Worm (Caenorhabditis elegans) whole organism, L1 larva: ENCODE data around the gene lgc-27.

Source experiments
- C16A3.4 ChIP-seq: fragments of 150-350 bp; optimal IDR thresholded peaks from 2 replicates; lab custom pipeline; 2014; ENCODE audit warnings: missing biosample characterization, missing genetic modification characterization
- F16B12.6 ChIP-seq: fragments of 150-350 bp; optimal IDR thresholded peaks from 2 replicates; lab custom pipeline; 2014; ENCODE audit warnings: missing biosample characterization, missing genetic modification characterization
- aly-2 ChIP-seq: fragments of 150-350 bp; optimal IDR thresholded peaks from 2 replicates; lab custom pipeline; 2014; ENCODE audit warnings: missing biosample characterization, missing genetic modification characterization
- ama-1 ChIP-seq: fragments of 150-350 bp; optimal IDR thresholded peaks from 2 replicates; lab custom pipeline; 2014
- ceh-63 ChIP-seq: fragments of 200-800 bp; sonication (Bioruptor generic); optimal IDR thresholded peaks from 2 replicates; lab custom pipeline; 2018; ENCODE audit warnings: mild to moderate bottlenecking, missing genetic modification characterization, missing compliant biosample characterization
- ceh-88 ChIP-seq: fragments of 200-800 bp; sonication (Bioruptor generic); IDR thresholded peaks from 2 replicates; pipeline ENCODE4 v1.3.6; 2022; ENCODE audit warnings: missing genetic modification characterization, missing compliant biosample characterization
- ces-1 ChIP-seq: fragments of 150-350 bp; optimal IDR thresholded peaks from 2 replicates; lab custom pipeline; 2014; ENCODE audit warnings: missing biosample characterization, missing genetic modification reagents, missing genetic modification characterization
- dsc-1 ChIP-seq: sonication (generic microtip); optimal IDR thresholded peaks from 2 replicates; lab custom pipeline; 2016; ENCODE audit warnings: mild to moderate bottlenecking, missing genetic modification characterization, missing compliant biosample characterization
- efl-1 ChIP-seq, 4 experiments: fragments of 150-350 bp; optimal IDR thresholded peaks in 3 of 4; peaks in 1 of 4; 1 replicate in 1 of 4; 2 replicates in 3 of 4; lab custom pipeline; 2014; ENCODE audit warnings: missing biosample characterization in 2 of 4, missing genetic modification characterization in 2 of 4, missing genetic modification reagents in 2 of 4
- egl-13 ChIP-seq: sonication (generic microtip); optimal IDR thresholded peaks from 2 replicates; lab custom pipeline; 2016; ENCODE audit warnings: missing genotype, missing genetic modification reagents, missing genetic modification characterization, missing compliant biosample characterization
- egl-27 ChIP-seq, 2 experiments: fragments of 150-350 bp in 1 of 2; sonication (generic microtip); optimal IDR thresholded peaks; 3 replicates each; lab custom pipeline; 2017 to 2018; ENCODE audit warnings: missing biosample characterization in 2 of 2, missing genetic modification characterization in 2 of 2, missing genetic modification reagents in 2 of 2
- elt-3 ChIP-seq, 6 experiments: fragments of 150-350 bp in 1 of 6; sonication (generic microtip); optimal IDR thresholded peaks; 2 replicates each; lab custom pipeline; 2017 to 2018; ENCODE audit warnings: missing biosample characterization in 6 of 6, missing genetic modification characterization in 6 of 6, inconsistent platforms in 1 of 6
- ets-5 ChIP-seq: fragments of 200-800 bp; sonication (Bioruptor generic); IDR thresholded peaks from 2 replicates; pipeline ENCODE4 v1.3.6; 2022; ENCODE audit warnings: missing genetic modification characterization, missing compliant biosample characterization
- fkh-10 ChIP-seq: sonication (generic microtip); optimal IDR thresholded peaks from 2 replicates; lab custom pipeline; 2017; ENCODE audit warnings: missing biosample characterization, missing genetic modification reagents, missing genetic modification characterization
- fos-1 ChIP-seq: fragments of 150-350 bp; optimal IDR thresholded peaks from 2 replicates; lab custom pipeline; 2014; ENCODE audit warnings: missing biosample characterization, missing genetic modification characterization
- grh-1 ChIP-seq: fragments of 200-800 bp; sonication (Bioruptor generic); IDR thresholded peaks from 2 replicates; pipeline ENCODE4 v1.3.6; 2022; ENCODE audit warnings: missing genetic modification reagents, missing genetic modification characterization, missing compliant biosample characterization
- hlh-4 ChIP-seq: sonication (generic microtip); optimal IDR thresholded peaks from 2 replicates; lab custom pipeline; 2016; ENCODE audit warnings: mild to moderate bottlenecking, missing genetic modification characterization, missing compliant biosample characterization
- isw-1 ChIP-seq: fragments of 200-800 bp; sonication (Bioruptor generic); IDR thresholded peaks from 2 replicates; pipeline ENCODE4 v1.3.6; 2022; ENCODE audit warnings: missing genetic modification characterization, missing compliant biosample characterization
- jun-1 ChIP-seq: fragments of 150-350 bp; optimal IDR thresholded peaks from 2 replicates; lab custom pipeline; 2014; ENCODE audit warnings: missing biosample characterization, missing genetic modification reagents, missing genetic modification characterization
- lin-13 ChIP-seq: fragments of 150-350 bp; optimal IDR thresholded peaks from 2 replicates; lab custom pipeline; 2014; ENCODE audit warnings: missing biosample characterization, missing genetic modification reagents, missing genetic modification characterization
- lin-14 ChIP-seq: fragments of 200-800 bp; sonication (Bioruptor generic); optimal IDR thresholded peaks from 2 replicates; lab custom pipeline; 2018; ENCODE audit warnings: mild to moderate bottlenecking, missing genetic modification characterization, moderate library complexity, missing compliant biosample characterization
- lin-15B ChIP-seq: fragments of 150-350 bp; sonication (generic microtip); optimal IDR thresholded peaks from 3 replicates; lab custom pipeline; 2014; ENCODE audit warnings: missing biosample characterization, missing genetic modification characterization
- lin-39 ChIP-seq: fragments of 150-350 bp; optimal IDR thresholded peaks from 2 replicates; lab custom pipeline; 2014; ENCODE audit warnings: missing biosample characterization, missing genetic modification reagents, missing genetic modification characterization
- lir-3 ChIP-seq: sonication (generic microtip); optimal IDR thresholded peaks from 2 replicates; lab custom pipeline; 2016; ENCODE audit warnings: mild to moderate bottlenecking, missing genetic modification characterization, moderate library complexity, missing compliant biosample characterization; ENCODE audit not compliant: poor library complexity
- lsy-2 ChIP-seq, 2 experiments: fragments of 150-350 bp; optimal IDR thresholded peaks; 2 replicates each; lab custom pipeline; 2014; ENCODE audit warnings: missing biosample characterization in 2 of 2, missing genetic modification characterization in 2 of 2
- mdl-1 ChIP-seq, 2 experiments: fragments of 150-350 bp; optimal IDR thresholded peaks; 2 replicates each; lab custom pipeline; 2014 to 2017; ENCODE audit warnings: missing biosample characterization in 2 of 2, missing genetic modification characterization in 2 of 2, inconsistent platforms in 1 of 2
- mep-1 ChIP-seq: fragments of 150-350 bp; optimal IDR thresholded peaks from 2 replicates; lab custom pipeline; 2014; ENCODE audit warnings: missing biosample characterization, missing genetic modification characterization
- nhr-19 ChIP-seq: fragments of 200-800 bp; sonication (Bioruptor generic); conservative IDR thresholded peaks from 2 replicates; pipeline ENCODE4 v1.3.6; 2022; ENCODE audit warnings: missing genetic modification characterization, missing compliant biosample characterization
- nhr-20 ChIP-seq: sonication (generic microtip); optimal IDR thresholded peaks from 2 replicates; lab custom pipeline; 2016; ENCODE audit warnings: mild to moderate bottlenecking, missing genetic modification characterization, missing compliant biosample characterization
- nhr-237 ChIP-seq: fragments of 150-350 bp; optimal IDR thresholded peaks from 2 replicates; lab custom pipeline; 2014; ENCODE audit warnings: missing biosample characterization, missing genetic modification characterization
- nhr-28 ChIP-seq: fragments of 150-350 bp; optimal IDR thresholded peaks from 2 replicates; lab custom pipeline; 2014; ENCODE audit warnings: missing biosample characterization, missing genetic modification characterization
- nhr-71 ChIP-seq: sonication (generic microtip); optimal IDR thresholded peaks from 2 replicates; lab custom pipeline; 2016; ENCODE audit warnings: mild to moderate bottlenecking, missing genetic modification characterization, moderate library complexity, missing compliant biosample characterization
- nhr-77 ChIP-seq: fragments of 150-350 bp; optimal IDR thresholded peaks from 2 replicates; lab custom pipeline; 2014; ENCODE audit warnings: missing biosample characterization, missing genetic modification characterization
- nhr-90 ChIP-seq: sonication (generic microtip); optimal IDR thresholded peaks from 2 replicates; lab custom pipeline; 2016; ENCODE audit warnings: mild to moderate bottlenecking, missing genetic modification characterization, missing compliant biosample characterization; ENCODE audit not compliant: poor library complexity
- pag-3 ChIP-seq: sonication (generic microtip); optimal IDR thresholded peaks from 2 replicates; lab custom pipeline; 2017; ENCODE audit warnings: missing genetic modification characterization, mild to moderate bottlenecking, missing compliant biosample characterization, antibody characterized with exemption, borderline replicate concordance; ENCODE audit not compliant: insufficient read depth
- snpc-4 ChIP-seq: fragments of 150-350 bp; optimal IDR thresholded peaks from 2 replicates; lab custom pipeline; 2014; ENCODE audit warnings: missing biosample characterization, missing genetic modification characterization
- snu-23 ChIP-seq: sonication (generic microtip); optimal IDR thresholded peaks from 2 replicates; lab custom pipeline; 2016; ENCODE audit warnings: missing genetic modification characterization, missing compliant biosample characterization
- sox-4 ChIP-seq: sonication (generic microtip); optimal IDR thresholded peaks from 2 replicates; lab custom pipeline; 2016; ENCODE audit warnings: missing genetic modification characterization, missing compliant biosample characterization
- sptf-1 ChIP-seq: fragments of 150-350 bp; optimal IDR thresholded peaks from 2 replicates; lab custom pipeline; 2014; ENCODE audit warnings: missing biosample characterization, missing genetic modification characterization
- sup-37 ChIP-seq: fragments of 200-800 bp; sonication (Bioruptor generic); optimal IDR thresholded peaks from 2 replicates; lab custom pipeline; 2018; ENCODE audit warnings: mild to moderate bottlenecking, missing genetic modification characterization, missing compliant biosample characterization
- tlp-1 ChIP-seq: fragments of 150-350 bp; optimal IDR thresholded peaks from 2 replicates; lab custom pipeline; 2014; ENCODE audit warnings: missing biosample characterization, missing genetic modification characterization
- unc-130 ChIP-seq: fragments of 150-350 bp; optimal IDR thresholded peaks from 2 replicates; lab custom pipeline; 2017; ENCODE audit warnings: missing biosample characterization, missing genetic modification characterization, inconsistent platforms
- unc-62 ChIP-seq: fragments of 150-350 bp; optimal IDR thresholded peaks from 2 replicates; lab custom pipeline; 2014; ENCODE audit warnings: missing biosample characterization, missing genetic modification reagents, missing genetic modification characterization
- unc-86 ChIP-seq: sonication (generic microtip); optimal IDR thresholded peaks from 2 replicates; lab custom pipeline; 2016; ENCODE audit warnings: missing genetic modification characterization, missing compliant biosample characterization
- zag-1 ChIP-seq: fragments of 150-350 bp; optimal IDR thresholded peaks from 2 replicates; lab custom pipeline; 2014; ENCODE audit warnings: missing biosample characterization, missing genetic modification characterization
- ztf-11 ChIP-seq, 2 experiments: sonication (generic microtip); optimal IDR thresholded peaks; 2 replicates each; lab custom pipeline; 2016 to 2017; ENCODE audit warnings: missing genetic modification characterization in 2 of 2, missing biosample characterization in 1 of 2, missing compliant biosample characterization in 1 of 2
- ztf-4 ChIP-seq: fragments of 150-350 bp; optimal IDR thresholded peaks from 2 replicates; lab custom pipeline; 2014; ENCODE audit warnings: missing biosample characterization, missing genetic modification characterization

The lgc-27 gene

ce11 chrII:4626606-4627005, 22.3 kb upstream of the lgc-27 start, which contains the start of gene F35D11.1:
Gene F35D11.1, plus strand, starts transcription at chrII:4626906.
- TF ChIP-seq dsc-1 (tag; lab: Kevin White, UChicago) (peak; percentile 31), sptf-1 (no peak)

- TF ChIP-seq sox-4 (tag; lab: Kevin White, UChicago) (no peak), sptf-1 (no peak), jun-1 (tag; lab: Kevin White, UChicago) (no peak), unc-86 (no peak), F16B12.6 (tag; lab: Kevin White, UChicago) (no peak), nhr-20 (tag; lab: Kevin White, UChicago) (no peak), zag-1 (no peak), ces-1 (GFP tag; lab: Kevin White, UChicago) (no peak), egl-27 (tag; optimal IDR thresholded peaks at IDR 0.05; lab: Kevin White, UChicago) (no peak), pag-3 (tag; lab: Kevin White, UChicago) (no peak), nhr-71 (tag; lab: Kevin White, UChicago) (no peak), ets-5 (no peak), fos-1 (tag; lab: Kevin White, UChicago) (no peak), sup-37 (GFP tag; lab: Kevin White, UChicago) (no peak), isw-1 (GFP tag; lab: Robert Waterston, UW) (no peak)
These were observed 17.4 kb upstream of the lgc-27 start for ce11 chrII:4631479-4631878.

ce11 chrII:4638241-4638640, 10.6 kb upstream of the lgc-27 start, which contains the start of gene che-10:
Gene che-10, minus strand, starts transcription at chrII:4638341.
- no peak for TF ChIP-seq lir-3
- TF ChIP-seq tlp-1 (tag; lab: Kevin White, UChicago) = no peak
- TF ChIP-seq efl-1 (optimal IDR thresholded peaks at IDR 0.05; lab: Kevin White, UChicago) = no peak
- TF ChIP-seq efl-1 (GFP tag; optimal IDR thresholded peaks at IDR 0.05 in 1 of 2; lab: Kevin White, UChicago) = peak in 1 of 2 experiments; percentile 66
- TF ChIP-seq ztf-11 (tag; optimal IDR thresholded peaks at IDR 0.05; lab: Kevin White, UChicago) = no peak
- no peak for TF ChIP-seq unc-86
- no peak for TF ChIP-seq aly-2 (tag; lab: Kevin White, UChicago)
- TF ChIP-seq nhr-77 = no peak

- no peak for TF ChIP-seq unc-62 (GFP tag; lab: Kevin White, UChicago)
- no peak for TF ChIP-seq mdl-1 (tag; optimal IDR thresholded peaks at IDR 0.05; lab: Kevin White, UChicago)
- TF ChIP-seq ztf-4 (tag; lab: Kevin White, UChicago) = no peak
- peak in 1 of 2 experiments; percentile 8 for TF ChIP-seq efl-1 (optimal IDR thresholded peaks at IDR 0.05; lab: Kevin White, UChicago)
- TF ChIP-seq efl-1 (GFP tag; optimal IDR thresholded peaks at IDR 0.05 in 1 of 2; lab: Kevin White, UChicago) = peak in 1 of 2 experiments; percentile 87
- TF ChIP-seq fkh-10 (GFP tag; lab: Kevin White, UChicago) = no peak
- no peak for TF ChIP-seq nhr-237 (tag; lab: Kevin White, UChicago)
- TF ChIP-seq nhr-90 (tag; lab: Kevin White, UChicago) = no peak
- no peak for TF ChIP-seq ceh-63
- TF ChIP-seq lin-39 (tag; lab: Kevin White, UChicago) = no peak
- TF ChIP-seq elt-3 (tag; optimal IDR thresholded peaks at IDR 0.05; lab: Kevin White, UChicago) = peak in 1 of 6 experiments; percentile 38
- TF ChIP-seq lin-14 (GFP tag; lab: Kevin White, UChicago) = peak; percentile 69
- TF ChIP-seq nhr-19 = no peak
- no peak for TF ChIP-seq snpc-4 (tag; lab: Kevin White, UChicago)
- no peak for TF ChIP-seq lsy-2 (tag; optimal IDR thresholded peaks at IDR 0.05; lab: Kevin White, UChicago)
- TF ChIP-seq zag-1 = no peak
- no peak for TF ChIP-seq ets-5
- no peak for TF ChIP-seq nhr-28
- no peak for TF ChIP-seq snu-23 (GFP tag; lab: Kevin White, UChicago)
- TF ChIP-seq ceh-88 (GFP tag; lab: Robert Waterston, UW) = no peak
- no peak for TF ChIP-seq hlh-4 (tag; lab: Kevin White, UChicago)
- TF ChIP-seq egl-27 (tag; optimal IDR thresholded peaks at IDR 0.05; lab: Kevin White, UChicago) = no peak
- no peak for TF ChIP-seq lin-15B (tag; lab: Kevin White, UChicago)
- no peak for TF ChIP-seq jun-1 (tag; lab: Kevin White, UChicago)
- peak; percentile 50 for TF ChIP-seq grh-1 (GFP tag; lab: Robert Waterston, UW)
- peak; percentile 31 for TF ChIP-seq mep-1 (tag; lab: Kevin White, UChicago)
- TF ChIP-seq sptf-1 = no peak
- no peak for TF ChIP-seq C16A3.4 (tag; lab: Kevin White, UChicago)
- no peak for TF ChIP-seq unc-130 (tag; lab: Kevin White, UChicago)
- TF ChIP-seq egl-13 (tag; lab: Kevin White, UChicago) = no peak
- no peak for TF ChIP-seq lin-13 (GFP tag; lab: Kevin White, UChicago)
- TF ChIP-seq ama-1 (lab: Kevin White, UChicago) = no peak
These were observed 10.0 kb upstream of the lgc-27 start for ce11 chrII:4638891-4639290.
